Worm (Caenorhabditis elegans): ENCODE measurements around the gene sdz-37.

DNA sequence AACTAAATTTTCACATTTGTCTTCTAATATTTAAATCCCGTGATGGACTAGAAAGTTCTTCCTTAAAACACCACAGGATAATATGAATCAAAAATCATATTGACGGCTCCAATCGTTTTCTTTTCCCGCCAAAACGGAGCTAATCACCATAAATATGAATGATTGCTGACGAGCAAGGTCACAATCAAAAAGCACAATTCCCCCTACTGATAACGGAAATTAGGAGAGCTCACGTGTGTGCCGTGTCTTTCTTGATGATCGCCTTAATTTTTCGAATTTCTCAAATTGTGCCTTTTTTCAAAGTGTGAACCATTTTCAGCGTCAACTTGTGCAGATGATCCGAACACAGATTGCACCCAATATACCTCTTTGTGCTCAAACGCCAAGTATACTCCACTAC, 20.8 kb upstream of the sdz-37 start:
- TF ChIP-seq nhr-237 (tag; optimal IDR thresholded peaks at IDR 0.05) (no peak), aly-2 (tag; optimal IDR thresholded peaks at IDR 0.05) (no peak), lin-13 (GFP tag; optimal IDR thresholded peaks at IDR 0.05) (no peak), ces-1 (GFP tag; optimal IDR thresholded peaks at IDR 0.05) (no peak), skn-1 (tag; optimal IDR thresholded peaks at IDR 0.05) (no peak), blmp-1 (tag; optimal IDR thresholded peaks at IDR 0.05) (no peak), ztf-4 (tag; optimal IDR thresholded peaks at IDR 0.05) (no peak), elt-3 (tag; optimal IDR thresholded peaks at IDR 0.05) (no peak), dpl-1 (GFP tag; optimal IDR thresholded peaks at IDR 0.05) (no peak), ceh-90 (tag; optimal IDR thresholded peaks at IDR 0.05) (no peak), nhr-90 (tag; optimal IDR thresholded peaks at IDR 0.05; ENCODE audit: poor library complexity) (no peak)
